Worm (Caenorhabditis elegans): ENCODE measurements around the gene C02H6.1.

The C02H6.1 gene

ce11 chrV:7389771-7390170 lies at the start of gene C02H6.1:
Gene C02H6.1 (minus strand): TSS chrV:7389871.
- TF ChIP-seq ceh-82 (tag; optimal IDR thresholded peaks at IDR 0.05) (no peak), ceh-16 (tag; optimal IDR thresholded peaks at IDR 0.05) (no peak), ama-1 (optimal IDR thresholded peaks at IDR 0.05) (no peak), nhr-25 (tag; optimal IDR thresholded peaks at IDR 0.05) (no peak), unc-39 (tag; optimal IDR thresholded peaks at IDR 0.05) (no peak), tbx-2 (tag; optimal IDR thresholded peaks at IDR 0.05) (no peak), mdl-1 (tag; optimal IDR thresholded peaks at IDR 0.05) (no peak), nhr-12 (tag; optimal IDR thresholded peaks at IDR 0.05) (no peak), hmg-11 (tag; optimal IDR thresholded peaks at IDR 0.05) (no peak), ceh-28 (tag; optimal IDR thresholded peaks at IDR 0.05) (no peak), nhr-77 (tag; optimal IDR thresholded peaks at IDR 0.05) (no peak), fkh-2 (tag; optimal IDR thresholded peaks at IDR 0.05) (no peak), nhr-43 (tag; optimal IDR thresholded peaks at IDR 0.05; ENCODE audit: poor library complexity, severe bottlenecking) (no peak), snpc-4 (tag; optimal IDR thresholded peaks at IDR 0.05) (no peak), fos-1 (tag; optimal IDR thresholded peaks at IDR 0.05) (no peak), fkh-10 (GFP tag; optimal IDR thresholded peaks at IDR 0.05) (no peak), ztf-11 (tag; optimal IDR thresholded peaks at IDR 0.05) (no peak), nhr-23 (tag; optimal IDR thresholded peaks at IDR 0.05) (no peak), egl-27 (tag; optimal IDR thresholded peaks at IDR 0.05) (no peak), pha-4 (tag; optimal IDR thresholded peaks at IDR 0.05) (no peak)

ce11 chrV:7437985-7438384 lies 48.3 kb upstream of the C02H6.1 start, which contains the start of gene F25E5.16:
Gene F25E5.16 (plus strand): TSS chrV:7438285.
- TF ChIP-seq nhr-12 (tag; optimal IDR thresholded peaks at IDR 0.05) (no peak), pha-4 (tag; optimal IDR thresholded peaks at IDR 0.05) (no peak), lsy-12 (tag; optimal IDR thresholded peaks at IDR 0.05) (no peak), pqm-1 (tag; optimal IDR thresholded peaks at IDR 0.05) (no peak), nhr-23 (tag; optimal IDR thresholded peaks at IDR 0.05) (no peak), sea-2 (GFP tag; optimal IDR thresholded peaks at IDR 0.05) (no peak), nhr-67 (tag; optimal IDR thresholded peaks at IDR 0.05) (no peak)

- TF ChIP-seq lin-39 (tag; optimal IDR thresholded peaks at IDR 0.05) (peak; percentile 3), nhr-25 (tag; optimal IDR thresholded peaks at IDR 0.05) (no peak), fkh-10 (GFP tag; optimal IDR thresholded peaks at IDR 0.05) (peak; percentile 28), nfya-1 (tag; optimal IDR thresholded peaks at IDR 0.05; ENCODE audit: insufficient read depth) (peak; percentile 51), pha-4 (tag; optimal IDR thresholded peaks at IDR 0.05) (no peak), snpc-4 (tag; optimal IDR thresholded peaks at IDR 0.05) (peak; percentile 32), ama-1 (optimal IDR thresholded peaks at IDR 0.05) (peak; percentile 10), lin-15B (tag; optimal IDR thresholded peaks at IDR 0.05) (peak; percentile 7)
Measured at ce11 chrV:7437538-7437937, 47.9 kb upstream of the C02H6.1 start, which contains the start of gene F25E5.9. Gene F25E5.9 (minus strand): TSS chrV:7437919.

- TF ChIP-seq ama-1 (optimal IDR thresholded peaks at IDR 0.05), result peak; percentile 98
- TF ChIP-seq egl-5 (tag; optimal IDR thresholded peaks at IDR 0.05), result no peak
- no peak for TF ChIP-seq nhr-77 (tag; optimal IDR thresholded peaks at IDR 0.05)
- no peak for TF ChIP-seq ztf-11 (tag; optimal IDR thresholded peaks at IDR 0.05)
- no peak for TF ChIP-seq elt-1 (tag; optimal IDR thresholded peaks at IDR 0.05)
- peak; percentile 16 for TF ChIP-seq nfya-1 (tag; optimal IDR thresholded peaks at IDR 0.05; ENCODE audit: insufficient read depth)
- TF ChIP-seq mdl-1 (tag; optimal IDR thresholded peaks at IDR 0.05), result no peak
- TF ChIP-seq fos-1 (tag; optimal IDR thresholded peaks at IDR 0.05), result no peak
- TF ChIP-seq fkh-2 (tag; optimal IDR thresholded peaks at IDR 0.05), result no peak
- no peak for TF ChIP-seq unc-62 (GFP tag; optimal IDR thresholded peaks at IDR 0.05)
- TF ChIP-seq nhr-11 (tag; optimal IDR thresholded peaks at IDR 0.05), result no peak
- no peak for TF ChIP-seq unc-39 (tag; optimal IDR thresholded peaks at IDR 0.05)
- no peak for TF ChIP-seq ceh-16 (tag; optimal IDR thresholded peaks at IDR 0.05)
- TF ChIP-seq ceh-82 (tag; optimal IDR thresholded peaks at IDR 0.05), result no peak
- TF ChIP-seq aly-2 (tag; optimal IDR thresholded peaks at IDR 0.05), result no peak
- TF ChIP-seq lin-39 (tag; optimal IDR thresholded peaks at IDR 0.05), result no peak
- TF ChIP-seq lsy-12 (tag; optimal IDR thresholded peaks at IDR 0.05), result no peak
- TF ChIP-seq snpc-4 (tag; optimal IDR thresholded peaks at IDR 0.05), result no peak
- TF ChIP-seq nhr-237 (tag; optimal IDR thresholded peaks at IDR 0.05), result no peak
- no peak for TF ChIP-seq mml-1 (tag; optimal IDR thresholded peaks at IDR 0.05)
- no peak for TF ChIP-seq hmg-11 (tag; optimal IDR thresholded peaks at IDR 0.05)
- no peak for TF ChIP-seq ceh-28 (tag; optimal IDR thresholded peaks at IDR 0.05)
- peak; percentile 90 for TF ChIP-seq nhr-43 (tag; optimal IDR thresholded peaks at IDR 0.05; ENCODE audit: poor library complexity, severe bottlenecking)
- TF ChIP-seq ceh-9 (tag; optimal IDR thresholded peaks at IDR 0.05), result no peak
- no peak for TF ChIP-seq nhr-67 (tag; optimal IDR thresholded peaks at IDR 0.05)
- no peak for TF ChIP-seq eor-1 (tag; optimal IDR thresholded peaks at IDR 0.05)
- TF ChIP-seq R02D3.7 (tag; optimal IDR thresholded peaks at IDR 0.05), result no peak
- TF ChIP-seq nhr-25 (tag; optimal IDR thresholded peaks at IDR 0.05), result peak; percentile 78
- TF ChIP-seq egl-27 (tag; optimal IDR thresholded peaks at IDR 0.05), result no peak
- TF ChIP-seq lin-15B (tag; optimal IDR thresholded peaks at IDR 0.05), result no peak
- TF ChIP-seq daf-12 (tag; optimal IDR thresholded peaks at IDR 0.05), result no peak
- peak; percentile 28 for TF ChIP-seq tbx-2 (tag; optimal IDR thresholded peaks at IDR 0.05)
- no peak for TF ChIP-seq skn-1 (tag; optimal IDR thresholded peaks at IDR 0.05)
- TF ChIP-seq elt-2 (tag; optimal IDR thresholded peaks at IDR 0.05), result no peak
- TF ChIP-seq zag-1 (tag; optimal IDR thresholded peaks at IDR 0.05), result no peak
- no peak for TF ChIP-seq jun-1 (tag; optimal IDR thresholded peaks at IDR 0.05)
- TF ChIP-seq nhr-12 (tag; optimal IDR thresholded peaks at IDR 0.05), result no peak
- TF ChIP-seq pha-4 (tag; optimal IDR thresholded peaks at IDR 0.05), result peak; percentile 14
- no peak for TF ChIP-seq fkh-10 (GFP tag; optimal IDR thresholded peaks at IDR 0.05)
- TF ChIP-seq ztf-4 (tag; optimal IDR thresholded peaks at IDR 0.05), result no peak
- TF ChIP-seq nhr-28 (tag; optimal IDR thresholded peaks at IDR 0.05), result no peak
Measured at ce11 chrV:7436911-7437310, 47.2 kb upstream of the C02H6.1 start.

Data from whole organism, L3 larva.